Worm (Caenorhabditis elegans): ENCODE data around the gene cyp-25A2.

cyp-25A2 gene

DNA sequence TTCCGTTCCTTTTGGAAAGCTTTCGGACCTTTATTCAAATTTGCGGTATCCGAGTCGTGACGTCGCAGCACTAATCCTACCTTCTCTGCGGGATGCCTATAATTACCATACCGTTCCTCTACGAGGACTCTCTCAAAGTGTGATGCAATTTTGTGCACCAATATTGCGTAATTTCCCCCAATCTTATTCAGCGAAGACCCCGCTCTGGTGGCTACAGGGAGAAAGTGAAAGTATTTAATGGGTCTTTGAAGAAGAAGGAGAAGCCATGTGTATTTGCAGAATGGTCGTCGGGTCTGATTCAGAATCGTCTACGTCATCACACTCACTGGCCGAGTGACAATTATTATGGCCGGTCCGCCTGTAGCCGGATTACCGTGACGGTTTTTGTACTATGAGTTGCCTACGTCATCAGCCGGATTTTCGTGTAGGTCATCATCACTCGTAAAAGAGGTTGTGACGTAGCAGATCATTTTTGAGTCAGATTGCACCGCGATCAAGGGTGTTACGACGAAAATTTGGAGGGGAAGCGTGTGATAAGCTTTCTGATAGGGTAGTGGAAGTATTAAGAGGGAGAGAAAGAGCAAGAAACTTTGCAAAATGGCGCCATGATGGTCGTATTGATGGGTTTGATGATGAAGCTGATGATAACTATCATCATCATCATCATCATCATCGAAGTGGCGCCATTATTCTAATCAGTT lies 41.3 kb downstream of the cyp-25A2 start (continued):
- TF ChIP-seq nhr-85 (tag), result peak; percentile 36
- no peak for TF ChIP-seq ztf-11 (tag; optimal IDR thresholded peaks at IDR 0.05)

DNA sequence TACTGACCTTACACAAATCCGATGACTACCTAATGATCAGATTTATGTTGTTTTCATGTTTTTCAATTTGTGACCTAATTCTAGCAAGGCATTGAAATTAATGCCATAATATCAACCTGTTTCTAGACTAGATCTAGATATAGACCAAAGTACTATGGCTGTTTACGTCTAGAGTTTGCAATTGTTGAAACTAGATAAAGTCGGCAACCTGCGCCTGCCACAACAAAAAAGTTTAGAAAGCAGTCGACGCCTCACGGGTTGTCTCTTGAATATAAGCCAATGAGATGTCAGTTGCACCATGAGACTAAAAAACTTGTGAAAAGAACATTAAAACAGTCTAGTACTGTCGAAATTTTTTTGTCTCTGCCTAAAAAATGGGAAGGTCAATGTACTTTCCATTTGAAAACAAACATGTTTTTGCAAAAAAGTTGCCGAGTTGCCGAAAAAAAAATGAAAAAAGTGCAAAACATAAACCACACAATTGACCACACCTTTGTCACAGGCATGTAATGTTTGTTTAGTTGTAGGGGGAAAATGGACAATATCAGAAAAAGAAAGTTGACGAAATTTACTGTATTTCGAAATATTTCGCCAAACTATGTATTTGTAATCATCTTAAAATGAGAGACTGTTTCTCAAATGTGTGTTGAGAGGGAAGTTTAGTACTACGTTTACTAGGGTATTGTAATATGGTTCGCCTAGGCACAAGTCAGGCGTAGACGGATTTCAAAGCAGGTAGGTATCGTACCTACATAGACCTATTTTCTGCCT lies 44.1 kb downstream of the cyp-25A2 start:
- TF ChIP-seq efl-1 (optimal IDR thresholded peaks at IDR 0.05), result no peak
- TF ChIP-seq efl-1 (GFP tag; optimal IDR thresholded peaks at IDR 0.05 in 1 of 2), result peak in 1 of 2 experiments; percentile 87
- TF ChIP-seq skn-1 (tag; optimal IDR thresholded peaks at IDR 0.05), result peak; percentile 79
- TF ChIP-seq nhr-85 (tag), result peak; percentile 54
- no peak for TF ChIP-seq ceh-90 (tag; optimal IDR thresholded peaks at IDR 0.05)

DNA sequence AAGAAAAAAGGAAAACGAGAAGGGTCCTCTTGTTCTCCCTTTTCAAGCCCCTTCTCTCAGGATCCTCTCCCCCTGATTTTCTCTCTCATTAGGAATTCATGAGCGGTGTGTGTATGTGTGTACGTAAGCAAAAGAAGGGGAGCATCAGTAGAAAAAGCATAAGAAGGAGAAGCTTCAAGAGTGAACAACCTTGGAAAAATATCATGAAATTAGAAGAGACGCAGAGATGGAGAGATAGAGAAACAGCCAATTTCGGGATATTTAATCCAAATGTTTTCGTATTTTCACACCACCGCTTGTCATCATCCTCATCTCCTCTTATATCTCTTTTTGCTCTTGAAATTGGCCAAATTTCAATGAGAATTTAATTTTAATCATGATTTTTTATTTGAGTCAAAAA lies 48.1 kb downstream of the cyp-25A2 start:
- TF ChIP-seq elt-3 (tag; optimal IDR thresholded peaks at IDR 0.05) (no peak), lin-14 (GFP tag; optimal IDR thresholded peaks at IDR 0.05) (peak; percentile 62), dsc-1 (tag; optimal IDR thresholded peaks at IDR 0.05) (peak; percentile 68), zag-1 (tag; optimal IDR thresholded peaks at IDR 0.05) (peak; percentile 7), ama-1 (optimal IDR thresholded peaks at IDR 0.05) (no peak), C04F5.9 (tag; optimal IDR thresholded peaks at IDR 0.05) (no peak), ceh-63 (GFP tag; optimal IDR thresholded peaks at IDR 0.05) (no peak), blmp-1 (tag; optimal IDR thresholded peaks at IDR 0.05) (no peak)
